Fruit fly (Drosophila melanogaster) whole organism, embryonic: ENCODE results near the gene CG14696.
A peak's percentile ranks its signal among the peaks of the same experiment; 100 is the strongest.

Source experiments
- Adf1 ChIP-seq: fragments of 200-800 bp; sonication (Bioruptor generic); IDR thresholded peaks from 2 replicates; pipeline ENCODE4 v1.3.6; 2022; ENCODE audit warnings: missing biosample characterization, missing genetic modification characterization
- Antp ChIP-seq: fragments of 200-800 bp; sonication (Bioruptor generic); optimal IDR thresholded peaks from 3 replicates; lab custom pipeline; 2016; ENCODE audit warnings: missing biosample characterization, missing genetic modification characterization
- Awh ChIP-seq: fragments of 200-800 bp; sonication (Bioruptor generic); IDR thresholded peaks from 2 replicates; pipeline ENCODE4, ENCODE4 v1.3.6; 2022; ENCODE audit warnings: missing biosample characterization, missing genetic modification characterization
- CG10431 ChIP-seq: fragments of 200-800 bp; sonication (Bioruptor generic); optimal IDR thresholded peaks from 3 replicates; lab custom pipeline; 2018; ENCODE audit warnings: missing biosample characterization, mild to moderate bottlenecking, missing genetic modification characterization
- CG1233 ChIP-seq: fragments of 200-800 bp; sonication (Bioruptor generic); optimal IDR thresholded peaks from 4 replicates; lab custom pipeline; 2018; ENCODE audit warnings: missing biosample characterization, mild to moderate bottlenecking, missing genetic modification characterization
- CG12942 ChIP-seq: fragments of 200-800 bp; sonication (Bioruptor generic); optimal IDR thresholded peaks from 3 replicates; lab custom pipeline; 2016; ENCODE audit warnings: missing biosample characterization, missing genetic modification characterization
- CG14050 ChIP-seq: fragments of 200-800 bp; sonication (Bioruptor generic); IDR thresholded peaks from 3 replicates; pipeline ENCODE4 v1.3.6; 2022; ENCODE audit warnings: missing biosample characterization, missing genetic modification characterization
- CG15479 ChIP-seq: fragments of 200-800 bp; sonication (Bioruptor generic); optimal IDR thresholded peaks from 3 replicates; lab custom pipeline; 2019; ENCODE audit warnings: missing biosample characterization, mild to moderate bottlenecking, missing genetic modification characterization, moderate library complexity
- CG1603 ChIP-seq: fragments of 200-800 bp; sonication (Bioruptor generic); optimal IDR thresholded peaks from 2 replicates; lab custom pipeline; 2019; ENCODE audit warnings: missing biosample characterization, mild to moderate bottlenecking, missing genetic modification characterization, moderate library complexity
- CG17612 ChIP-seq: fragments of 200-800 bp; sonication (Bioruptor generic); IDR thresholded peaks from 2 replicates; pipeline ENCODE4 v1.3.6; 2022; ENCODE audit warnings: missing biosample characterization, missing genetic modification characterization
- CG2875 ChIP-seq: fragments of 200-800 bp; sonication (Bioruptor generic); optimal IDR thresholded peaks from 2 replicates; lab custom pipeline; 2017; ENCODE audit warnings: missing biosample characterization, mild to moderate bottlenecking, missing genetic modification characterization, missing genetic modification reagents
- CG31441 ChIP-seq: fragments of 200-800 bp; sonication (Bioruptor generic); IDR thresholded peaks from 2 replicates; pipeline ENCODE4 v1.3.6; 2022; ENCODE audit warnings: missing biosample characterization, missing genetic modification characterization
- CG3281 ChIP-seq: fragments of 200-800 bp; sonication (Bioruptor generic); optimal IDR thresholded peaks from 3 replicates; lab custom pipeline; 2017; ENCODE audit warnings: missing biosample characterization, mild to moderate bottlenecking, missing genetic modification characterization
- CG34224 ChIP-seq: fragments of 200-800 bp; sonication (Bioruptor generic); IDR thresholded peaks from 3 replicates; pipeline ENCODE4 v1.3.6; 2022; ENCODE audit warnings: missing biosample characterization, missing genetic modification characterization; ENCODE audit not compliant: partially characterized antibody
- CG43689 ChIP-seq: fragments of 200-800 bp; sonication (Bioruptor generic); IDR thresholded peaks from 2 replicates; pipeline ENCODE4 v1.3.6; 2022; ENCODE audit warnings: missing biosample characterization, missing genetic modification characterization
- CG4617 ChIP-seq: fragments of 200-800 bp; sonication (Bioruptor generic); optimal IDR thresholded peaks from 3 replicates; lab custom pipeline; 2016; ENCODE audit warnings: missing biosample characterization, missing genetic modification characterization, borderline replicate concordance
- CG5953 ChIP-seq: fragments of 200-800 bp; sonication (Bioruptor generic); IDR thresholded peaks from 2 replicates; pipeline ENCODE4 v1.3.6; 2022; ENCODE audit warnings: missing biosample characterization, missing genetic modification characterization
- CG6791 ChIP-seq: fragments of 200-800 bp; sonication (Bioruptor generic); IDR thresholded peaks from 3 replicates; pipeline ENCODE4 v1.3.6; 2022; ENCODE audit warnings: missing biosample characterization, missing genetic modification characterization; ENCODE audit not compliant: partially characterized antibody
- Dbx ChIP-seq: fragments of 200-800 bp; sonication (Bioruptor generic); IDR thresholded peaks from 3 replicates; pipeline ENCODE4 v1.3.6; 2022; ENCODE audit warnings: missing biosample characterization, missing genetic modification characterization
- Dref ChIP-seq: fragments of 200-800 bp; sonication (Bioruptor generic); IDR thresholded peaks from 2 replicates; pipeline ENCODE4 v1.3.6; 2022; ENCODE audit warnings: missing biosample characterization, missing genetic modification characterization
- GATAe ChIP-seq: fragments of 200-800 bp; sonication (Bioruptor generic); conservative IDR thresholded peaks from 2 replicates; pipeline ENCODE4 v1.3.6; 2022; ENCODE audit warnings: missing biosample characterization, missing genetic modification characterization
- H15 ChIP-seq: fragments of 200-800 bp; sonication (Bioruptor generic); IDR thresholded peaks from 3 replicates; pipeline ENCODE4 v1.3.6; 2022; ENCODE audit warnings: missing biosample characterization, missing genetic modification characterization
- Hey ChIP-seq: fragments of 200-800 bp; sonication (Bioruptor generic); optimal IDR thresholded peaks from 3 replicates; lab custom pipeline; 2018; ENCODE audit warnings: missing biosample characterization, mild to moderate bottlenecking, missing genetic modification characterization
- Kr ChIP-seq: fragments of 200-800 bp; sonication (Bioruptor generic); optimal IDR thresholded peaks from 2 replicates; lab custom pipeline; 2017; ENCODE audit warnings: missing biosample characterization, mild to moderate bottlenecking, missing genetic modification characterization
- Med ChIP-seq: fragments of 200-800 bp; sonication (Bioruptor generic); peaks from one replicate; lab custom pipeline; 2016; ENCODE audit warnings: missing biosample characterization, missing genetic modification characterization, mild to moderate bottlenecking, inconsistent platforms, moderate library complexity
- NK7.1 ChIP-seq: fragments of 200-800 bp; sonication (Bioruptor generic); optimal IDR thresholded peaks from 3 replicates; lab custom pipeline; 2016; ENCODE audit warnings: missing biosample characterization, missing genetic modification characterization
- Pdp1 ChIP-seq, 2 experiments: fragments of 200-800 bp; sonication (Bioruptor generic); optimal IDR thresholded peaks; 3 replicates each; lab custom pipeline; 2016; ENCODE audit warnings: missing biosample characterization in 2 of 2, missing genetic modification characterization in 2 of 2, mild to moderate bottlenecking in 1 of 2, moderate library complexity in 1 of 2
- Poxn ChIP-seq: fragments of 200-800 bp; sonication (Bioruptor generic); IDR thresholded peaks from 2 replicates; pipeline ENCODE4 v1.3.6; 2022; ENCODE audit warnings: missing biosample characterization, missing genetic modification characterization
- Tbp ChIP-seq: fragments of >200 bp; optimal IDR thresholded peaks from 2 replicates; lab custom pipeline; 2018; ENCODE audit warnings: missing biosample characterization, missing genetic modification characterization
- abd-A ChIP-seq: fragments of 200-800 bp; sonication (Bioruptor generic); optimal IDR thresholded peaks from 3 replicates; lab custom pipeline; 2019; ENCODE audit warnings: missing biosample characterization, mild to moderate bottlenecking, missing genetic modification characterization, moderate library complexity
- amos ChIP-seq: fragments of 200-800 bp; sonication (Bioruptor generic); IDR thresholded peaks from 2 replicates; pipeline ENCODE4 v1.3.6; 2022; ENCODE audit warnings: missing biosample characterization, missing genetic modification characterization; ENCODE audit not compliant: partially characterized antibody
- ap ChIP-seq: fragments of 200-800 bp; sonication (Bioruptor generic); IDR thresholded peaks from 2 replicates; pipeline ENCODE4 v1.3.6; 2022; ENCODE audit warnings: missing biosample characterization, missing genetic modification characterization
- bbx ChIP-seq: fragments of 200-800 bp; sonication (Bioruptor generic); IDR thresholded peaks from 2 replicates; pipeline ENCODE4 v1.3.6; 2022; ENCODE audit warnings: missing biosample characterization, missing genetic modification characterization; ENCODE audit not compliant: partially characterized antibody
- cad ChIP-seq: fragments of >200 bp; optimal IDR thresholded peaks from 2 replicates; lab custom pipeline; 2017; ENCODE audit warnings: missing biosample characterization, missing genetic modification characterization
- chm ChIP-seq: fragments of 200-800 bp; sonication (Bioruptor generic); IDR thresholded peaks from 2 replicates; pipeline ENCODE4 v1.3.6; 2022; ENCODE audit warnings: missing biosample characterization, missing genetic modification characterization
- croc ChIP-seq: fragments of 200-800 bp; sonication (Bioruptor generic); conservative IDR thresholded peaks from 3 replicates; pipeline ENCODE4 v1.3.6; 2022; ENCODE audit warnings: missing biosample characterization, missing genetic modification characterization
- dati ChIP-seq: fragments of 200-800 bp; sonication (Bioruptor generic); IDR thresholded peaks from 2 replicates; pipeline ENCODE4 v1.3.6; 2022; ENCODE audit warnings: missing biosample characterization, missing genetic modification characterization
- dmrt11E ChIP-seq: fragments of 200-800 bp; sonication (Bioruptor generic); optimal IDR thresholded peaks from 3 replicates; lab custom pipeline; 2018; ENCODE audit warnings: missing biosample characterization, mild to moderate bottlenecking, missing genetic modification characterization, moderate library complexity
- ewg ChIP-seq: fragments of 200-800 bp; sonication (Bioruptor generic); optimal IDR thresholded peaks from 3 replicates; lab custom pipeline; 2017; ENCODE audit warnings: mild to moderate bottlenecking, missing biosample characterization, missing genetic modification reagents, missing genetic modification characterization
- hbn ChIP-seq: fragments of 200-800 bp; sonication (Bioruptor generic); IDR thresholded peaks from 2 replicates; pipeline ENCODE4 v1.3.6; 2022; ENCODE audit warnings: missing biosample characterization, missing genetic modification characterization; ENCODE audit not compliant: partially characterized antibody
- luna ChIP-seq: fragments of 200-800 bp; sonication (Bioruptor generic); optimal IDR thresholded peaks from 2 replicates; lab custom pipeline; 2016; ENCODE audit warnings: missing biosample characterization, missing genetic modification characterization
- pros ChIP-seq: fragments of 200-800 bp; sonication (Bioruptor generic); optimal IDR thresholded peaks from 3 replicates; lab custom pipeline; 2019; ENCODE audit warnings: missing biosample characterization, mild to moderate bottlenecking, missing genetic modification characterization, moderate library complexity
- schlank ChIP-seq: fragments of 200-800 bp; sonication (Bioruptor generic); optimal IDR thresholded peaks from 2 replicates; lab custom pipeline; 2018; ENCODE audit warnings: missing biosample characterization, mild to moderate bottlenecking, missing genetic modification characterization
- sens ChIP-seq: fragments of 200-800 bp; sonication (Bioruptor generic); peaks from one replicate; lab custom pipeline; 2016; ENCODE audit warnings: missing biosample characterization, missing genetic modification characterization
- sr ChIP-seq: fragments of 200-800 bp; sonication (Bioruptor generic); IDR thresholded peaks from 3 replicates; pipeline ENCODE4 v1.3.6; 2022; ENCODE audit warnings: missing biosample characterization, missing genetic modification characterization
- tin ChIP-seq: fragments of 200-800 bp; sonication (Bioruptor generic); optimal IDR thresholded peaks from 3 replicates; lab custom pipeline; 2016; ENCODE audit warnings: missing biosample characterization, missing genetic modification characterization
- tio ChIP-seq: fragments of 200-800 bp; sonication (Bioruptor generic); optimal IDR thresholded peaks from 2 replicates; lab custom pipeline; 2017; ENCODE audit warnings: missing biosample characterization, missing genetic modification characterization, inconsistent platforms
- tll ChIP-seq, 2 experiments: fragments of 200-800 bp in 1 of 2; fragments of >200 bp in 1 of 2; sonication (Bioruptor generic) in 1 of 2; optimal IDR thresholded peaks; 2 replicates each; lab custom pipeline; 2017 to 2019; ENCODE audit warnings: missing biosample characterization in 2 of 2, missing genetic modification characterization in 2 of 2, mild to moderate bottlenecking in 1 of 2, moderate library complexity in 1 of 2
- trh ChIP-seq: fragments of 200-800 bp; sonication (Bioruptor generic); optimal IDR thresholded peaks from 2 replicates; lab custom pipeline; 2016; ENCODE audit warnings: missing biosample characterization, missing genetic modification characterization
- zfh2 ChIP-seq: fragments of 200-800 bp; sonication (Bioruptor generic); optimal IDR thresholded peaks from 2 replicates; lab custom pipeline; 2016; ENCODE audit warnings: missing biosample characterization, missing genetic modification characterization

The CG14696 gene

dm6 chr3R:10849515-10849973 lies 35.3 kb downstream of the CG14696 start, which contains the start of gene CG42394 (continued):
- TF ChIP-seq Awh (peak; percentile 91), Antp (peak; percentile 44), CG14050 (GFP tag; lab: Robert Waterston, UW) (peak; percentile 92), Tbp (GFP tag; lab: Kevin White, UChicago) (no peak), luna (GFP tag; lab: Kevin White, UChicago) (no peak), GATAe (GFP tag; lab: Robert Waterston, UW) (peak; percentile 71), schlank (tag; lab: Kevin White, UChicago) (peak; percentile 70), zfh2 (GFP tag; lab: Kevin White, UChicago) (peak; percentile 17), CG43689 (GFP tag; lab: Robert Waterston, UW) (peak; percentile 39; the same call in 1 of the 2 replicates), pros (GFP tag; lab: Kevin White, UChicago) (peak; percentile 34), H15 (GFP tag; lab: Robert Waterston, UW) (peak; percentile 91), CG31441 (GFP tag; lab: Robert Waterston, UW) (peak; percentile 99), ewg (GFP tag; lab: Kevin White, UChicago) (peak; percentile 84), CG1603 (tag; lab: Kevin White, UChicago) (no peak), Med (GFP tag; lab: Kevin White, UChicago) (peak; percentile 88), abd-A (tag; lab: Kevin White, UChicago) (no peak), Hey (tag; lab: Kevin White, UChicago) (peak; percentile 30), CG5953 (peak; percentile 87), dati (GFP tag; lab: Robert Waterston, UW) (peak; percentile 85; the same call in 1 of the 2 replicates), CG2875 (GFP tag; lab: Kevin White, UChicago) (peak; percentile 95), CG15479 (no peak), CG12942 (peak; percentile 87), Dref (GFP tag; lab: Robert Waterston, UW) (no peak), sens (GFP tag; lab: Kevin White, UChicago) (peak; percentile 97), tll (GFP tag; optimal IDR thresholded peaks at IDR 0.05; lab: Kevin White, UChicago) (no peak), NK7.1 (peak; percentile 56), tio (peak; percentile 89), chm (GFP tag; lab: Robert Waterston, UW) (peak; percentile 94), Pdp1 (GFP tag; optimal IDR thresholded peaks at IDR 0.05; lab: Kevin White, UChicago) (peak; percentile 63 to 86), Dbx (GFP tag; lab: Robert Waterston, UW) (peak; percentile 95), tin (GFP tag; lab: Kevin White, UChicago) (peak; percentile 95), amos (GFP tag; lab: Robert Waterston, UW) (peak; percentile 22; the same call in 1 of the 2 replicates), Adf1 (GFP tag; lab: Robert Waterston, UW) (peak; percentile 82), hbn (GFP tag; lab: Robert Waterston, UW) (no peak), CG6791 (GFP tag; lab: Robert Waterston, UW) (peak; percentile 48; the same call in 1 of the 3 replicates), sr (GFP tag; lab: Robert Waterston, UW) (peak; percentile 70; the same call in 1 of the 3 replicates), CG3281 (GFP tag; lab: Kevin White, UChicago) (peak; percentile 98), croc (peak; percentile 92), Poxn (GFP tag; lab: Robert Waterston, UW) (peak; percentile 51; the same call in 1 of the 2 replicates), CG10431 (GFP tag; lab: Kevin White, UChicago) (peak; percentile 79), trh (peak; percentile 90), dmrt11E (peak; percentile 95), CG1233 (GFP tag; lab: Kevin White, UChicago) (peak; percentile 96), CG4617 (GFP tag; lab: Kevin White, UChicago) (peak; percentile 67), bbx (GFP tag; lab: Robert Waterston, UW) (0 out of 2 replicates have a peak, but pooled peaks have one; percentile 37), CG17612 (GFP tag; lab: Robert Waterston, UW) (peak; percentile 81), Kr (peak; percentile 43), cad (GFP tag; lab: Kevin White, UChicago) (no peak), ap (GFP tag; lab: Robert Waterston, UW) (peak; percentile 88), CG34224 (GFP tag; lab: Robert Waterston, UW) (no peak)
